Worm (Caenorhabditis elegans) whole organism, young adult: Measurements from ENCODE around the gene E02C12.9.

Experiments
- B0035.1 ChIP-seq: sonication (generic microtip); optimal IDR thresholded peaks from 2 replicates; lab custom pipeline; 2016; ENCODE audit warnings: missing genetic modification characterization, mild to moderate bottlenecking, missing compliant biosample characterization, missing genotype, missing genetic modification reagents
- B0261.1 ChIP-seq: sonication (generic microtip); optimal IDR thresholded peaks from 2 replicates; lab custom pipeline; 2016; ENCODE audit warnings: mild to moderate bottlenecking, missing genetic modification characterization, moderate library complexity, missing compliant biosample characterization
- D2030.7 ChIP-seq: fragments of 200-800 bp; sonication (Bioruptor generic); IDR thresholded peaks from 2 replicates; pipeline ENCODE4 v1.3.6; 2022; ENCODE audit warnings: missing genetic modification reagents, missing genetic modification characterization, missing compliant biosample characterization
- F33H1.4 ChIP-seq: fragments of 200-800 bp; sonication (Bioruptor generic); IDR thresholded peaks from 2 replicates; pipeline ENCODE4 v1.3.6; 2022; ENCODE audit warnings: missing genetic modification reagents, missing genetic modification characterization, missing compliant biosample characterization
- F39B2.1 ChIP-seq: fragments of 200-800 bp; sonication (Bioruptor generic); IDR thresholded peaks from 2 replicates; pipeline ENCODE4 v1.3.6; 2022; ENCODE audit warnings: missing genetic modification reagents, missing genetic modification characterization, missing compliant biosample characterization
- F52B5.7 ChIP-seq: sonication (generic microtip); optimal IDR thresholded peaks from 2 replicates; lab custom pipeline; 2016; ENCODE audit warnings: mild to moderate bottlenecking, missing genetic modification characterization, missing compliant biosample characterization
- K11D2.4 ChIP-seq: fragments of 200-800 bp; sonication (Bioruptor generic); IDR thresholded peaks from 2 replicates; pipeline ENCODE4 v1.3.6; 2022; ENCODE audit warnings: missing genetic modification reagents, missing genetic modification characterization, missing compliant biosample characterization
- T07F8.4 ChIP-seq: sonication (generic microtip); optimal IDR thresholded peaks from 2 replicates; lab custom pipeline; 2016; ENCODE audit warnings: mild to moderate bottlenecking, missing genetic modification characterization, moderate library complexity, missing compliant biosample characterization
- Y53G8AR.9 ChIP-seq: fragments of 200-800 bp; sonication (Bioruptor generic); conservative IDR thresholded peaks from 2 replicates; pipeline ENCODE4 v1.3.6; 2022; ENCODE audit warnings: missing genetic modification reagents, missing genetic modification characterization, missing compliant biosample characterization
- Y79H2A.3 ChIP-seq: fragments of 200-800 bp; sonication (Bioruptor generic); conservative IDR thresholded peaks from 2 replicates; pipeline ENCODE4 v1.3.6; 2022; ENCODE audit warnings: missing genetic modification reagents, missing genetic modification characterization, missing compliant biosample characterization
- akir-1 ChIP-seq: fragments of 200-800 bp; sonication (Bioruptor generic); optimal IDR thresholded peaks from 2 replicates; lab custom pipeline; 2018; ENCODE audit warnings: mild to moderate bottlenecking, missing genetic modification characterization, moderate library complexity, missing compliant biosample characterization
- bed-2 ChIP-seq: fragments of 200-800 bp; sonication (Bioruptor generic); IDR thresholded peaks from 2 replicates; pipeline ENCODE4 v1.3.6; 2022; ENCODE audit warnings: missing genetic modification reagents, missing genetic modification characterization, missing compliant biosample characterization
- cebp-2 ChIP-seq: fragments of 200-800 bp; sonication (Bioruptor generic); IDR thresholded peaks from 2 replicates; pipeline ENCODE4 v1.3.6; 2022; ENCODE audit warnings: missing genetic modification characterization, missing compliant biosample characterization
- ceh-79 ChIP-seq: sonication (generic microtip); optimal IDR thresholded peaks from 2 replicates; lab custom pipeline; 2017; ENCODE audit warnings: mild to moderate bottlenecking, missing genetic modification characterization, missing compliant biosample characterization
- ceh-91 ChIP-seq: fragments of 200-800 bp; sonication (Bioruptor generic); IDR thresholded peaks from 2 replicates; pipeline ENCODE4 v1.3.6; 2022; ENCODE audit warnings: missing genetic modification reagents, missing genetic modification characterization, missing compliant biosample characterization
- chd-7 ChIP-seq: sonication (generic microtip); optimal IDR thresholded peaks from 2 replicates; lab custom pipeline; 2016; ENCODE audit warnings: mild to moderate bottlenecking, missing genetic modification characterization, moderate library complexity, missing compliant biosample characterization
- dpl-1 ChIP-seq: fragments of 150-350 bp; optimal IDR thresholded peaks from 2 replicates; lab custom pipeline; 2014; ENCODE audit warnings: missing biosample characterization, missing genetic modification reagents, missing genetic modification characterization
- efl-1 ChIP-seq: fragments of 150-350 bp; optimal IDR thresholded peaks from 2 replicates; lab custom pipeline; 2014; ENCODE audit warnings: missing biosample characterization, missing genetic modification reagents, missing genetic modification characterization
- egrh-3 ChIP-seq: fragments of 200-800 bp; sonication (Bioruptor generic); IDR thresholded peaks from 2 replicates; pipeline ENCODE4 v1.3.6; 2022; ENCODE audit warnings: missing genetic modification reagents, missing genetic modification characterization, missing compliant biosample characterization
- fkh-3 ChIP-seq: sonication (generic microtip); optimal IDR thresholded peaks from 2 replicates; lab custom pipeline; 2016; ENCODE audit warnings: mild to moderate bottlenecking, missing genetic modification characterization, missing compliant biosample characterization
- hsf-1 ChIP-seq: fragments of 200-800 bp; sonication (Bioruptor generic); IDR thresholded peaks from 2 replicates; pipeline ENCODE4 v1.3.6; 2022; ENCODE audit warnings: missing genetic modification reagents, missing genetic modification characterization, missing compliant biosample characterization
- lag-1 ChIP-seq: fragments of 200-800 bp; sonication (Bioruptor generic); IDR thresholded peaks from 2 replicates; pipeline ENCODE4 v1.3.6; 2022; ENCODE audit warnings: missing genetic modification reagents, missing genetic modification characterization, missing compliant biosample characterization
- let-607 ChIP-seq, 2 experiments: fragments of 200-800 bp in 1 of 2; sonication (Bioruptor generic) in 1 of 2; sonication (generic microtip) in 1 of 2; optimal IDR thresholded peaks; 2 replicates each; lab custom pipeline; 2016 to 2018; ENCODE audit warnings: mild to moderate bottlenecking in 2 of 2, missing compliant biosample characterization in 2 of 2, missing genetic modification characterization in 2 of 2, moderate library complexity in 2 of 2, missing genotype in 1 of 2
- lsl-1 ChIP-seq: fragments of 200-800 bp; sonication (Bioruptor generic); optimal IDR thresholded peaks from 2 replicates; lab custom pipeline; 2018; ENCODE audit warnings: mild to moderate bottlenecking, missing genetic modification characterization, moderate library complexity, missing compliant biosample characterization
- lsy-27 ChIP-seq: sonication (generic microtip); optimal IDR thresholded peaks from 2 replicates; lab custom pipeline; 2017; ENCODE audit warnings: missing genetic modification characterization, mild to moderate bottlenecking, missing compliant biosample characterization, antibody characterized with exemption, missing genotype, borderline replicate concordance; ENCODE audit not compliant: insufficient read depth
- madf-6 ChIP-seq: fragments of 200-800 bp; sonication (Bioruptor generic); IDR thresholded peaks from 2 replicates; pipeline ENCODE4 v1.3.6; 2022; ENCODE audit warnings: missing genetic modification reagents, missing genetic modification characterization, missing compliant biosample characterization
- madf-8 ChIP-seq: fragments of 200-800 bp; sonication (Bioruptor generic); conservative IDR thresholded peaks from 2 replicates; pipeline ENCODE4 v1.3.6; 2022; ENCODE audit warnings: missing genetic modification reagents, missing genetic modification characterization, missing compliant biosample characterization
- mcd-1 ChIP-seq: fragments of 200-800 bp; sonication (Bioruptor generic); IDR thresholded peaks from 2 replicates; pipeline ENCODE4 v1.3.6; 2022; ENCODE audit warnings: missing genetic modification reagents, missing genetic modification characterization, missing compliant biosample characterization
- nfyb-1 ChIP-seq: fragments of 200-800 bp; sonication (Bioruptor generic); IDR thresholded peaks from 2 replicates; pipeline ENCODE4 v1.3.6; 2022; ENCODE audit warnings: missing genetic modification reagents, missing genetic modification characterization, missing compliant biosample characterization
- nhr-90 ChIP-seq: sonication (generic microtip); optimal IDR thresholded peaks from 2 replicates; lab custom pipeline; 2016; ENCODE audit warnings: missing genotype, mild to moderate bottlenecking, missing genetic modification characterization, missing compliant biosample characterization
- pbrm-1 ChIP-seq: fragments of 200-800 bp; sonication (Bioruptor generic); IDR thresholded peaks from 2 replicates; pipeline ENCODE4 v1.3.6; 2022; ENCODE audit warnings: missing genetic modification reagents, missing genetic modification characterization, missing compliant biosample characterization
- rpc-1 ChIP-seq, 2 experiments: fragments of 150-350 bp in 1 of 2; sonication (generic microtip) in 1 of 2; optimal IDR thresholded peaks; 2 replicates each; lab custom pipeline; 2014 to 2018; ENCODE audit warnings: missing biosample characterization in 1 of 2, missing genetic modification characterization in 1 of 2, missing genetic modification reagents in 1 of 2, missing genotype in 1 of 2
- sptf-2 ChIP-seq: fragments of 200-800 bp; sonication (Bioruptor generic); optimal IDR thresholded peaks from 2 replicates; lab custom pipeline; 2018; ENCODE audit warnings: mild to moderate bottlenecking, missing genetic modification characterization, missing compliant biosample characterization
- tlf-1 ChIP-seq: fragments of 200-800 bp; sonication (Bioruptor generic); optimal IDR thresholded peaks from 2 replicates; lab custom pipeline; 2018; ENCODE audit warnings: mild to moderate bottlenecking, missing genetic modification characterization, missing compliant biosample characterization
- xnd-1 ChIP-seq: sonication (generic microtip); optimal IDR thresholded peaks from 2 replicates; lab custom pipeline; 2016; ENCODE audit warnings: missing genotype, missing genetic modification reagents, missing genetic modification characterization, missing compliant biosample characterization
- ztf-18 ChIP-seq: sonication (generic microtip); optimal IDR thresholded peaks from 2 replicates; lab custom pipeline; 2016; ENCODE audit warnings: missing genotype, mild to moderate bottlenecking, missing genetic modification characterization, missing compliant biosample characterization

E02C12.9 gene

ce11 chrV:9386143-9386542, 10.9 kb upstream of the E02C12.9 start, which contains the start of gene hum-2:
Gene hum-2 (plus strand): TSS chrV:9386175.
- no peak for TF ChIP-seq rpc-1 (optimal IDR thresholded peaks at IDR 0.05; lab: Kevin White, UChicago)
- no peak for TF ChIP-seq rpc-1 (tag; optimal IDR thresholded peaks at IDR 0.05; lab: Kevin White, UChicago)
- TF ChIP-seq mcd-1 (GFP tag; lab: Robert Waterston, UW) = no peak
- no peak for TF ChIP-seq efl-1 (GFP tag; lab: Kevin White, UChicago)
- TF ChIP-seq fkh-3 (tag; lab: Kevin White, UChicago) = no peak
- no peak for TF ChIP-seq let-607 (tag; optimal IDR thresholded peaks at IDR 0.05; lab: Kevin White, UChicago)
- TF ChIP-seq Y53G8AR.9 (GFP tag; lab: Robert Waterston, UW) = no peak
- no peak for TF ChIP-seq chd-7
- TF ChIP-seq tlf-1 (GFP tag; lab: Kevin White, UChicago) = no peak
- TF ChIP-seq egrh-3 (GFP tag; lab: Robert Waterston, UW) = no peak
- TF ChIP-seq lag-1 = no peak
- no peak for TF ChIP-seq bed-2 (GFP tag; lab: Robert Waterston, UW)
- no peak for TF ChIP-seq lsy-27 (tag; lab: Kevin White, UChicago)

ce11 chrV:9384949-9385348, 9.7 kb upstream of the E02C12.9 start:
- no peak for TF ChIP-seq F52B5.7 (tag; lab: Kevin White, UChicago)
- TF ChIP-seq sptf-2 (GFP tag; lab: Kevin White, UChicago) = no peak
- no peak for TF ChIP-seq B0035.1 (tag; lab: Kevin White, UChicago)
- TF ChIP-seq nhr-90 (tag; lab: Kevin White, UChicago) = no peak
- TF ChIP-seq B0261.1 (tag; lab: Kevin White, UChicago) = no peak
- no peak for TF ChIP-seq ceh-79 (tag; lab: Kevin White, UChicago)
- TF ChIP-seq T07F8.4 (tag; lab: Kevin White, UChicago) = no peak
- no peak for TF ChIP-seq F39B2.1 (GFP tag; lab: Robert Waterston, UW)

- TF ChIP-seq hsf-1 (0 out of 2 replicates have a peak, but pooled peaks have one; percentile 59), Y79H2A.3 (GFP tag; lab: Robert Waterston, UW) (no peak), xnd-1 (peak; percentile 55), lsy-27 (tag; lab: Kevin White, UChicago) (no peak), pbrm-1 (GFP tag; lab: Robert Waterston, UW) (no peak), K11D2.4 (no peak), ceh-91 (GFP tag; lab: Robert Waterston, UW) (no peak), efl-1 (GFP tag; lab: Kevin White, UChicago) (peak; percentile 79), akir-1 (GFP tag; lab: Kevin White, UChicago) (no peak), madf-8 (GFP tag; lab: Robert Waterston, UW) (peak; percentile 52; the same call in 1 of the 2 replicates), madf-6 (GFP tag; lab: Robert Waterston, UW) (peak; percentile 76), F33H1.4 (GFP tag; lab: Robert Waterston, UW) (peak; percentile 77), sptf-2 (GFP tag; lab: Kevin White, UChicago) (no peak), ztf-18 (tag; lab: Kevin White, UChicago) (peak; percentile 50), D2030.7 (GFP tag; lab: Robert Waterston, UW) (peak; percentile 27; the same call in 1 of the 2 replicates), lsl-1 (GFP tag; lab: Kevin White, UChicago) (peak; percentile 60), dpl-1 (GFP tag; lab: Kevin White, UChicago) (peak; percentile 25), cebp-2 (no peak), nfyb-1 (GFP tag; lab: Robert Waterston, UW) (no peak)
- TF ChIP-seq, all 124 proteins: peak for 10
Observed at ce11 chrV:9384359-9384758, 9.1 kb upstream of the E02C12.9 start.
